Worm (Caenorhabditis elegans) whole organism, early embryonic: ENCODE data around the gene tag-340.

Experiments used
- ama-1 ChIP-seq: fragments of 150-350 bp; optimal IDR thresholded peaks from 2 replicates; lab custom pipeline; 2014
- ceh-13 ChIP-seq: fragments of 200-800 bp; sonication (Bioruptor generic); optimal IDR thresholded peaks from 2 replicates; lab custom pipeline; 2018; ENCODE audit warnings: mild to moderate bottlenecking, missing genetic modification characterization, missing compliant biosample characterization
- hmbx-1 ChIP-seq: sonication (generic microtip); optimal IDR thresholded peaks from 2 replicates; lab custom pipeline; 2016; ENCODE audit warnings: mild to moderate bottlenecking, missing genetic modification characterization, missing compliant biosample characterization
- hmg-4 ChIP-seq: fragments of 200-800 bp; sonication (Bioruptor generic); optimal IDR thresholded peaks from 2 replicates; lab custom pipeline; 2018; ENCODE audit warnings: mild to moderate bottlenecking, missing genetic modification characterization, missing compliant biosample characterization
- hnd-1 ChIP-seq: sonication (generic microtip); optimal IDR thresholded peaks from 2 replicates; lab custom pipeline; 2016; ENCODE audit warnings: missing genetic modification characterization, missing compliant biosample characterization
- tbx-11 ChIP-seq: fragments of 200-800 bp; sonication (Bioruptor generic); IDR thresholded peaks from 2 replicates; pipeline ENCODE4 v1.3.6; 2022; ENCODE audit warnings: missing genetic modification characterization, missing compliant biosample characterization
- tra-4 ChIP-seq: sonication (generic microtip); optimal IDR thresholded peaks from 2 replicates; lab custom pipeline; 2017; ENCODE audit warnings: missing genetic modification characterization, missing compliant biosample characterization

DNA sequence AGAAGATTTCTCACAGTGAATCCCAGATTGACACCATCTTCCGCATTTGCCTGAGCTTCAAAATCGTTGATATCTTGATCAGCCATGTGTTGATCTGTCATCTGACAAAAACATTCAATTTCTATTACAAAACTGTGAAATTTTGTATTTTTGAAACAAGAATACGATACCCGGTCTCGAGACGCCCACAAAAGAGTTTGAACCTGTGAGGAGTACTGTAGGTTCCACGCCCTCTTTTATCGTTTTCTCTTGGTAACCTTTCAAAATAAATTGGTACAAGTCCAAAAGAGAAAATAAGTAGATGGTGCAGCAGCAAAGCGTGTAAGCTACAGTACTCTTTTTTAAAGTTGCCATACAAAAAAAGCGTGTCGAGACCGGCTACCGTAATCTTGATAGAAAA, 9.6 kb downstream of the tag-340 start, which contains the start of gene F26F4.12:
- TF ChIP-seq tbx-11 (GFP tag; lab: Robert Waterston, UW) (no peak), hnd-1 (tag; lab: Kevin White, UChicago) (no peak), ama-1 (lab: Kevin White, UChicago) (no peak), hmbx-1 (tag; lab: Kevin White, UChicago) (no peak), tra-4 (tag; lab: Kevin White, UChicago) (no peak), ceh-13 (GFP tag; lab: Kevin White, UChicago) (no peak), hmg-4 (GFP tag; lab: Kevin White, UChicago) (no peak)
